Fruit fly (Drosophila melanogaster) whole organism, pupa: ENCODE data around the gene dpr3.

Experiments
- CG13204 ChIP-seq: fragments of 200-800 bp; sonication (Bioruptor generic); optimal IDR thresholded peaks from 2 replicates; lab custom pipeline; 2018; ENCODE audit warnings: missing biosample characterization, mild to moderate bottlenecking, missing genetic modification characterization, moderate library complexity
- CG14655 ChIP-seq: fragments of 200-800 bp; sonication (Bioruptor generic); optimal IDR thresholded peaks from 3 replicates; lab custom pipeline; 2017; ENCODE audit warnings: mild to moderate bottlenecking, missing biosample characterization, missing genetic modification reagents, missing genetic modification characterization
- CG15710 ChIP-seq: fragments of 200-800 bp; sonication (Bioruptor generic); optimal IDR thresholded peaks from 2 replicates; lab custom pipeline; 2018; ENCODE audit warnings: missing biosample characterization, mild to moderate bottlenecking, missing genetic modification characterization, moderate library complexity
- CG8159 ChIP-seq: fragments of 200-800 bp; sonication (Bioruptor generic); optimal IDR thresholded peaks from 3 replicates; lab custom pipeline; 2018; ENCODE audit warnings: missing biosample characterization, mild to moderate bottlenecking, missing genetic modification characterization, moderate library complexity
- Ets98B ChIP-seq: fragments of 200-800 bp; sonication (Bioruptor generic); IDR thresholded peaks from 2 replicates; pipeline ENCODE4 v1.3.6; 2022; ENCODE audit warnings: missing biosample characterization, missing genetic modification characterization
- Pif1A ChIP-seq: fragments of 200-800 bp; sonication (Bioruptor generic); optimal IDR thresholded peaks from 3 replicates; lab custom pipeline; 2016; ENCODE audit warnings: missing biosample characterization, missing genetic modification characterization

DNA sequence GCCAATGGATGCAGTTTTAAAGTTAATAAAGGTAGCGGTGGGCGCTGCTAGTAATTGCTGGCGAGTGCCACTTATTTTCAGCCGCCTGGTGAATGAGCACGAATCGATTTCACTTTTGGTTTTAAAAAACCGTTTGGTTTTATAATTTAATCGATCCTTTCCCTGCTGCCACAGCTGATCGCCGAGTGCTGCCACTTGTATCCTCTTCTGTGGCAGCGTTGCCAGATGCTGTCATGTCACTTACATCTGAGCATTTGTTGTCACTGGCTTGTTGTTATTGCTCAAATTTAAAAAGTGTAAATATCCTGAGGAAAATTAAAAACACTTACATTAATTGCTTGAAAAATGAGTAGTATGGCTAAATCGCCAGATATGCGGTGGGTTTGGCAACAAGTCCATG is 64.4 kb downstream of the dpr3 start, which contains the start of gene Kebab:
- TF ChIP-seq Ets98B (GFP tag; lab: Robert Waterston, UW) (no peak), CG8159 (tag; lab: Kevin White, UChicago) (no peak), CG14655 (GFP tag; lab: Kevin White, UChicago) (no peak), CG15710 (tag; lab: Kevin White, UChicago) (no peak), Pif1A (GFP tag; lab: Kevin White, UChicago) (no peak), CG13204 (GFP tag; lab: Kevin White, UChicago) (no peak)
